Fruit fly (Drosophila melanogaster): ENCODE data around the gene mrt.

The mrt gene

dm6 chr3R:27283645-27284044, 1.2 kb upstream of the mrt start, which contains the start of gene CG3368 (continued):
- TF ChIP-seq NC2β (GFP tag; optimal IDR thresholded peaks at IDR 0.05) (no peak), her (GFP tag; optimal IDR thresholded peaks at IDR 0.05) (no peak), CG1233 (GFP tag; optimal IDR thresholded peaks at IDR 0.05) (no peak), CG17361 (GFP tag; IDR thresholded peaks at IDR 0.05) (no peak), CG9876 (GFP tag; optimal IDR thresholded peaks at IDR 0.05) (no peak), rib (GFP tag; IDR thresholded peaks at IDR 0.05) (no peak), h (optimal IDR thresholded peaks at IDR 0.05) (no peak), Hr39 (optimal IDR thresholded peaks at IDR 0.05) (no peak), Ravus (GFP tag; IDR thresholded peaks at IDR 0.05) (no peak), seq (GFP tag; IDR thresholded peaks at IDR 0.05) (no peak), Atf6 (GFP tag; IDR thresholded peaks at IDR 0.05) (no peak), danr (GFP tag; IDR thresholded peaks at IDR 0.05) (no peak), CG3065 (GFP tag; optimal IDR thresholded peaks at IDR 0.05) (no peak), dpn (GFP tag; optimal IDR thresholded peaks at IDR 0.05) (no peak), CG15073 (GFP tag; optimal IDR thresholded peaks at IDR 0.05) (no peak), dmrt11E (tag; optimal IDR thresholded peaks at IDR 0.05) (no peak), CG8388 (GFP tag; optimal IDR thresholded peaks at IDR 0.05) (no peak), CG12299 (tag; optimal IDR thresholded peaks at IDR 0.05) (no peak), sob (GFP tag; IDR thresholded peaks at IDR 0.05) (no peak), unc-4 (GFP tag; IDR thresholded peaks at IDR 0.05; ENCODE audit: partially characterized antibody) (peak; percentile 56), grau (tag; optimal IDR thresholded peaks at IDR 0.05) (no peak), CG12659 (GFP tag; optimal IDR thresholded peaks at IDR 0.05) (no peak), sug (tag; optimal IDR thresholded peaks at IDR 0.05) (peak; percentile 13), Atf-2 (GFP tag; optimal IDR thresholded peaks at IDR 0.05) (no peak), Bdp1 (GFP tag; optimal IDR thresholded peaks at IDR 0.05) (no peak), Ssrp (tag; optimal IDR thresholded peaks at IDR 0.05) (no peak), salm (tag; optimal IDR thresholded peaks at IDR 0.05) (no peak), CG13624 (GFP tag; optimal IDR thresholded peaks at IDR 0.05) (no peak), Dll (GFP tag; IDR thresholded peaks at IDR 0.05; ENCODE audit: partially characterized antibody) (peak; percentile 65), Opbp (GFP tag; IDR thresholded peaks at IDR 0.05; ENCODE audit: partially characterized antibody) (peak; percentile 75; the same call in 2 of the 3 replicates), CG10267 (tag; optimal IDR thresholded peaks at IDR 0.05) (no peak), tin (GFP tag; optimal IDR thresholded peaks at IDR 0.05) (no peak), CG9817 (tag; optimal IDR thresholded peaks at IDR 0.05) (no peak), gsb (GFP tag; IDR thresholded peaks at IDR 0.05) (no peak), CG14014 (GFP tag; IDR thresholded peaks at IDR 0.05) (no peak), tx (GFP tag; optimal IDR thresholded peaks at IDR 0.05) (no peak), sd (tag; optimal IDR thresholded peaks at IDR 0.05) (no peak), CG18764 (GFP tag; optimal IDR thresholded peaks at IDR 0.05) (no peak), Eip74EF (GFP tag; optimal IDR thresholded peaks at IDR 0.05) (no peak), gem (tag; optimal IDR thresholded peaks at IDR 0.05) (no peak), CG30431 (GFP tag; optimal IDR thresholded peaks at IDR 0.05) (no peak), dmrt99B (tag; optimal IDR thresholded peaks at IDR 0.05) (no peak), CG6813 (GFP tag; optimal IDR thresholded peaks at IDR 0.05) (no peak), Usf (GFP tag; optimal IDR thresholded peaks at IDR 0.05) (no peak), zfh2 (GFP tag; optimal IDR thresholded peaks at IDR 0.05) (no peak), Jarid2 (GFP tag; optimal IDR thresholded peaks at IDR 0.05) (no peak), CG6683 (GFP tag; optimal IDR thresholded peaks at IDR 0.05) (no peak), Myb (GFP tag; optimal IDR thresholded peaks at IDR 0.05) (peak; percentile 73)
